Worm (Caenorhabditis elegans): Measurements from ENCODE around the gene C10A4.1.

The C10A4.1 gene

ce11 chrX:7424813-7425212, 8.6 kb downstream of the C10A4.1 start, which contains the start of gene mnm-2:
TSS of gene mnm-2 (minus strand) at chrX:7424913.
- no peak for TF ChIP-seq hsf-1 (GFP tag; IDR thresholded peaks at IDR 0.05)
- TF ChIP-seq repo-1 (tag; optimal IDR thresholded peaks at IDR 0.05): no peak
- TF ChIP-seq lir-1 (GFP tag; conservative IDR thresholded peaks at IDR 0.05): no peak
- no peak for TF ChIP-seq fkh-3 (tag; optimal IDR thresholded peaks at IDR 0.05)
- TF ChIP-seq madf-3 (GFP tag; IDR thresholded peaks at IDR 0.05): no peak
- TF ChIP-seq mxl-1 (tag; optimal IDR thresholded peaks at IDR 0.05): no peak
- no peak for TF ChIP-seq atf-7 (tag; optimal IDR thresholded peaks at IDR 0.05)
- no peak for TF ChIP-seq lin-54 (GFP tag; optimal IDR thresholded peaks at IDR 0.05)
- no peak for TF ChIP-seq Y53F4B.3 (GFP tag; IDR thresholded peaks at IDR 0.05)
- no peak for TF ChIP-seq T26A5.8 (tag; optimal IDR thresholded peaks at IDR 0.05)
- no peak for TF ChIP-seq ceh-40 (GFP tag; IDR thresholded peaks at IDR 0.05)
- no peak for TF ChIP-seq zim-3 (tag; optimal IDR thresholded peaks at IDR 0.05)
- TF ChIP-seq ceh-100 (GFP tag; IDR thresholded peaks at IDR 0.05): no peak

ce11 chrX:7430483-7430882, 14.3 kb downstream of the C10A4.1 start:
- TF ChIP-seq bed-1 (GFP tag; IDR thresholded peaks at IDR 0.05) (no peak), him-1 (tag; optimal IDR thresholded peaks at IDR 0.05) (no peak), C17E4.6 (GFP tag; IDR thresholded peaks at IDR 0.05) (no peak)

- TF ChIP-seq dox-1 (GFP tag; IDR thresholded peaks at IDR 0.05) (no peak), T26A5.8 (tag; optimal IDR thresholded peaks at IDR 0.05) (no peak), egl-44 (GFP tag; IDR thresholded peaks at IDR 0.05) (no peak)
Measured at ce11 chrX:7431165-7431564, 15.0 kb downstream of the C10A4.1 start, which contains the start of gene clc-2. TSS of gene clc-2 (plus strand) at chrX:7431465.

ce11 chrX:7433269-7433668, 17.1 kb downstream of the C10A4.1 start, which contains the start of gene clc-5:
TSS of gene clc-5 (plus strand) at chrX:7433569.
- no peak for TF ChIP-seq repo-1 (tag; optimal IDR thresholded peaks at IDR 0.05)
- no peak for TF ChIP-seq lag-1 (GFP tag; IDR thresholded peaks at IDR 0.05)
- TF ChIP-seq Y79H2A.3 (GFP tag; conservative IDR thresholded peaks at IDR 0.05): no peak
- no peak for TF ChIP-seq zfh-2 (GFP tag; conservative IDR thresholded peaks at IDR 0.05)
- TF ChIP-seq ceh-40 (GFP tag; IDR thresholded peaks at IDR 0.05): no peak
- no peak for TF ChIP-seq ztf-25 (GFP tag; IDR thresholded peaks at IDR 0.05)
- TF ChIP-seq ztf-22 (GFP tag; optimal IDR thresholded peaks at IDR 0.05): no peak
- no peak for TF ChIP-seq Y53G8AR.9 (GFP tag; conservative IDR thresholded peaks at IDR 0.05)
- TF ChIP-seq K11D2.4 (GFP tag; IDR thresholded peaks at IDR 0.05): no peak
- no peak for TF ChIP-seq chd-7 (tag; optimal IDR thresholded peaks at IDR 0.05)
- TF ChIP-seq ceh-91 (GFP tag; IDR thresholded peaks at IDR 0.05): no peak

- no peak for TF ChIP-seq hrde-1 (tag; optimal IDR thresholded peaks at IDR 0.05; ENCODE audit: borderline replicate concordance)
- TF ChIP-seq egl-18 (GFP tag; IDR thresholded peaks at IDR 0.05): no peak
- no peak for TF ChIP-seq rcor-1 (GFP tag; IDR thresholded peaks at IDR 0.05)
- no peak for TF ChIP-seq madf-6 (GFP tag; IDR thresholded peaks at IDR 0.05)
- TF ChIP-seq sptf-2 (GFP tag; optimal IDR thresholded peaks at IDR 0.05): no peak
- peak; percentile 15 for TF ChIP-seq ztf-26 (tag; optimal IDR thresholded peaks at IDR 0.05)
- no peak for TF ChIP-seq K11D2.4 (GFP tag; IDR thresholded peaks at IDR 0.05)
Measured at ce11 chrX:7436912-7437311, 20.7 kb downstream of the C10A4.1 start.
